Worm (Caenorhabditis elegans): ENCODE results near the gene F58B4.6.

ce11 chrV:10937294-10937693 is 12.5 kb downstream of the F58B4.6 start:
- TF ChIP-seq pha-4 (tag; optimal IDR thresholded peaks at IDR 0.05) = no peak
- no peak for TF ChIP-seq nhr-12 (tag; optimal IDR thresholded peaks at IDR 0.05)
- no peak for TF ChIP-seq nhr-76 (tag; optimal IDR thresholded peaks at IDR 0.05)
- no peak for TF ChIP-seq ham-2 (GFP tag; optimal IDR thresholded peaks at IDR 0.05)
- TF ChIP-seq ceh-43 (GFP tag; optimal IDR thresholded peaks at IDR 0.05) = no peak
- no peak for TF ChIP-seq mab-5 (tag; optimal IDR thresholded peaks at IDR 0.05)
- no peak for TF ChIP-seq ztf-11 (tag; optimal IDR thresholded peaks at IDR 0.05)
- no peak for TF ChIP-seq unc-39 (tag; optimal IDR thresholded peaks at IDR 0.05)
- TF ChIP-seq sptf-1 (tag; optimal IDR thresholded peaks at IDR 0.05) = no peak
- TF ChIP-seq tbx-8 (GFP tag; optimal IDR thresholded peaks at IDR 0.05) = no peak

All from whole organism, mixed stage, embryonic.